Fruit fly (Drosophila melanogaster) whole organism, pupa: Measurements from ENCODE around the gene Tbc1d22.

Source experiments
- CG10348 ChIP-seq: fragments of 200-800 bp; sonication (Bioruptor generic); IDR thresholded peaks from 2 replicates; pipeline ENCODE4 v1.3.6; 2022; ENCODE audit warnings: missing biosample characterization, missing genetic modification characterization
- CG17806 ChIP-seq: fragments of 200-800 bp; sonication (Bioruptor generic); optimal IDR thresholded peaks from 2 replicates; lab custom pipeline; 2018; ENCODE audit warnings: missing biosample characterization, mild to moderate bottlenecking, missing genetic modification characterization, moderate library complexity
- CG32121 ChIP-seq: fragments of 200-800 bp; sonication (Bioruptor generic); IDR thresholded peaks from 2 replicates; pipeline ENCODE4 v1.3.6; 2022; ENCODE audit warnings: missing biosample characterization, missing genetic modification characterization
- CG4496 ChIP-seq: fragments of 200-800 bp; sonication (Bioruptor generic); IDR thresholded peaks from 3 replicates; pipeline ENCODE4 v1.3.6; 2022; ENCODE audit warnings: missing biosample characterization, missing genetic modification characterization
- CG8159 ChIP-seq: fragments of 200-800 bp; sonication (Bioruptor generic); optimal IDR thresholded peaks from 3 replicates; lab custom pipeline; 2018; ENCODE audit warnings: missing biosample characterization, mild to moderate bottlenecking, missing genetic modification characterization, moderate library complexity
- EcR ChIP-seq: fragments of 200-800 bp; sonication (Bioruptor generic); optimal IDR thresholded peaks from 3 replicates; lab custom pipeline; 2019; ENCODE audit warnings: missing biosample characterization, missing genetic modification characterization, mild to moderate bottlenecking, moderate library complexity, missing genetic modification reagents

DNA sequence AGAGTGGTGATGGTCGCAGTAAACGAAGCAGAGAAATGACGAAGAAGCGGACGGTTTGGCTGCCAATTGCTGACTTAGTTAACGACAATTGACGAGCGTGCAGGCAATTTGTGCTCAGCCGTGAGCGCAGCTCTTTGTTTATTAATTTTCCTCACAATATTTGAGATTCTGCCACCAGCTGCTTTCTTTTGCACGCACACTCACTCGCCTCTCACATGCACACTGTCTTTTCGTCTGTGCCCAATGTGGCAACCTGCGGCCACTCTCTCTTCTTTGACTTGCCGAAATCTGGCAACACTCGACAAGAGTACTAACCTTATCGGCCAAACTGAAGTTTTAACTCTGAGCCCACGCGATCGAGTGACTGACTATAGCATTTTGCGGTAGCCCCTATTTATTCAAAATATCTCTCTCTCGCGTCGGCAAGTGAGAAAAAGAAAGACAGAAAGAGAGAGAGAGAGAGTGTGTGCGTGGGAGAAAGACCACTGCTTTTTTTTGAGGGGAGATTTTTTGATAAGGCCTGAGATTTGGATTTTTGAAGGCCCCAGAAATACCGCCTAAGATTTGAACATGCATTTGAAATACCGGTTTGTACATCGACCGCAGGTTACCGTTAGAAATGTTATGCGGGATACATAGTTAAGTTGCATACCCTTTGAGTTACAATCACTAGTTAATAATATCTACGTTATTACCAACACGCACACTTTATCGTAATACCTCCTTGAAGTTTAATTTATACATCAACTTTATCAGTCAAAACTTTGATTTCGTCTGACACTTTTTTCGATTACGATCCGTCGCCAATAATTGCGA, 41.4 kb upstream of the Tbc1d22 start, which contains the start of gene Mvl:
- TF ChIP-seq CG8159 (tag; lab: Kevin White, UChicago) (no peak), CG32121 (no peak), CG4496 (peak; percentile 55; the same call in 2 of the 3 replicates), CG10348 (GFP tag; lab: Robert Waterston, UW) (no peak), CG17806 (no peak), EcR (GFP tag; lab: Kevin White, UChicago) (peak; percentile 86)
